Fruit fly (Drosophila melanogaster) whole organism, prepupa: Measurements from ENCODE around the gene Hus1-like.

Experiments used
- Blimp-1 ChIP-seq: fragments of 200-800 bp; sonication (Bioruptor generic); optimal IDR thresholded peaks from 3 replicates; lab custom pipeline; 2017; ENCODE audit warnings: missing biosample characterization, missing genetic modification characterization, mild to moderate bottlenecking, moderate library complexity, missing genetic modification reagents
- CG10669 ChIP-seq: fragments of 200-800 bp; sonication (Bioruptor generic); optimal IDR thresholded peaks from 3 replicates; lab custom pipeline; 2018; ENCODE audit warnings: missing biosample characterization, mild to moderate bottlenecking, missing genetic modification characterization, moderate library complexity
- CG11294 ChIP-seq: fragments of 200-800 bp; sonication (Bioruptor generic); IDR thresholded peaks from 2 replicates; pipeline ENCODE4 v1.3.6; 2022; ENCODE audit warnings: missing biosample characterization, missing genetic modification characterization
- CG11902 ChIP-seq: fragments of 200-800 bp; sonication (Bioruptor generic); optimal IDR thresholded peaks from 3 replicates; lab custom pipeline; 2016; ENCODE audit warnings: missing biosample characterization, missing genetic modification characterization
- CG15336 ChIP-seq: fragments of 200-800 bp; sonication (Bioruptor generic); IDR thresholded peaks from 2 replicates; pipeline ENCODE4 v1.3.6; 2022; ENCODE audit warnings: missing biosample characterization, missing genetic modification characterization
- CG16779 ChIP-seq: fragments of 200-800 bp; sonication (Bioruptor generic); optimal IDR thresholded peaks from 3 replicates; lab custom pipeline; 2017; ENCODE audit warnings: missing biosample characterization, mild to moderate bottlenecking, missing genetic modification characterization
- CG3032 ChIP-seq: fragments of 200-800 bp; optimal IDR thresholded peaks from 2 replicates; lab custom pipeline; 2019; ENCODE audit warnings: missing biosample characterization, mild to moderate bottlenecking, missing genetic modification characterization, moderate library complexity
- CG31627 ChIP-seq: fragments of 200-800 bp; sonication (Bioruptor generic); optimal IDR thresholded peaks from 3 replicates; lab custom pipeline; 2016; ENCODE audit warnings: missing biosample characterization, missing genetic modification characterization
- CG32006 ChIP-seq: fragments of 200-800 bp; sonication (Bioruptor generic); optimal IDR thresholded peaks from 3 replicates; lab custom pipeline; 2017; ENCODE audit warnings: missing biosample characterization, mild to moderate bottlenecking, missing genetic modification characterization
- CG34406 ChIP-seq: fragments of 200-800 bp; sonication (Bioruptor generic); optimal IDR thresholded peaks from 3 replicates; lab custom pipeline; 2016; ENCODE audit warnings: missing biosample characterization, missing genetic modification characterization
- CG3919 ChIP-seq: fragments of 200-800 bp; sonication (Bioruptor generic); optimal IDR thresholded peaks from 3 replicates; lab custom pipeline; 2016; ENCODE audit warnings: missing biosample characterization, missing genetic modification characterization
- CG4318 ChIP-seq: fragments of 200-800 bp; sonication (Bioruptor generic); optimal IDR thresholded peaks from 3 replicates; lab custom pipeline; 2017; ENCODE audit warnings: missing biosample characterization, mild to moderate bottlenecking, missing genetic modification characterization
- CG8119 ChIP-seq: fragments of 200-800 bp; sonication (Bioruptor generic); IDR thresholded peaks from 3 replicates; pipeline ENCODE4 v1.3.6; 2022; ENCODE audit warnings: missing biosample characterization, missing genetic modification characterization
- CG8319 ChIP-seq: fragments of 200-800 bp; sonication (Bioruptor generic); optimal IDR thresholded peaks from 3 replicates; lab custom pipeline; 2016; ENCODE audit warnings: missing biosample characterization, missing genetic modification characterization
- CG8632 ChIP-seq: fragments of 200-800 bp; sonication (Bioruptor generic); optimal IDR thresholded peaks from 3 replicates; lab custom pipeline; 2016; ENCODE audit warnings: missing biosample characterization, missing genetic modification characterization
- CG9139 ChIP-seq: fragments of 200-800 bp; sonication (Bioruptor generic); optimal IDR thresholded peaks from 3 replicates; lab custom pipeline; 2017; ENCODE audit warnings: missing biosample characterization, mild to moderate bottlenecking, missing genetic modification characterization
- Eip75B ChIP-seq: fragments of 200-800 bp; sonication (Bioruptor generic); optimal IDR thresholded peaks from 3 replicates; lab custom pipeline; 2016; ENCODE audit warnings: missing biosample characterization, missing genetic modification characterization
- Eip78C ChIP-seq: fragments of 200-800 bp; sonication (Bioruptor generic); peaks from one replicate; lab custom pipeline; 2016; ENCODE audit warnings: missing biosample characterization, missing genetic modification characterization
- Eip93F ChIP-seq: fragments of 200-800 bp; sonication (Bioruptor generic); optimal IDR thresholded peaks from 2 replicates; lab custom pipeline; 2016; ENCODE audit warnings: missing biosample characterization, mild to moderate bottlenecking, missing genetic modification characterization
- Gug ChIP-seq: fragments of 200-800 bp; sonication (Bioruptor generic); IDR thresholded peaks from 2 replicates; pipeline ENCODE4 v1.3.6; 2022; ENCODE audit warnings: missing biosample characterization, missing genetic modification characterization
- Hr38 ChIP-seq: sonication (Bioruptor generic); optimal IDR thresholded peaks from 2 replicates; lab custom pipeline; 2016; ENCODE audit warnings: missing biosample characterization, missing genetic modification characterization
- Hr39 ChIP-seq: fragments of 200-800 bp; sonication (Bioruptor generic); optimal IDR thresholded peaks from 2 replicates; lab custom pipeline; 2016; ENCODE audit warnings: missing biosample characterization, missing genetic modification characterization
- Met ChIP-seq: fragments of 200-800 bp; sonication (Bioruptor generic); optimal IDR thresholded peaks from 3 replicates; lab custom pipeline; 2016; ENCODE audit warnings: missing biosample characterization, missing genetic modification characterization
- Smox ChIP-seq: fragments of 200-800 bp; sonication (Bioruptor generic); optimal IDR thresholded peaks from 3 replicates; lab custom pipeline; 2016; ENCODE audit warnings: missing biosample characterization, missing genetic modification characterization
- Sox102F ChIP-seq: fragments of 200-800 bp; sonication (Bioruptor generic); optimal IDR thresholded peaks from 2 replicates; lab custom pipeline; 2016; ENCODE audit warnings: missing biosample characterization, mild to moderate bottlenecking, missing genetic modification characterization
- Sox15 ChIP-seq: fragments of 200-800 bp; sonication (Bioruptor generic); optimal IDR thresholded peaks from 3 replicates; lab custom pipeline; 2016; ENCODE audit warnings: missing biosample characterization, missing genetic modification characterization
- acj6 ChIP-seq: fragments of 200-800 bp; sonication (Bioruptor generic); optimal IDR thresholded peaks from 3 replicates; lab custom pipeline; 2016; ENCODE audit warnings: missing biosample characterization, missing genetic modification characterization
- cyc ChIP-seq: fragments of 200-800 bp; sonication (Bioruptor generic); optimal IDR thresholded peaks from 3 replicates; lab custom pipeline; 2016; ENCODE audit warnings: missing biosample characterization, missing genetic modification characterization
- dac ChIP-seq: fragments of 200-800 bp; sonication (Bioruptor generic); optimal IDR thresholded peaks from 2 replicates; lab custom pipeline; 2017; ENCODE audit warnings: missing biosample characterization, mild to moderate bottlenecking, missing genetic modification characterization
- dsx ChIP-seq: fragments of 200-800 bp; optimal IDR thresholded peaks from 3 replicates; lab custom pipeline; 2019; ENCODE audit warnings: missing biosample characterization, mild to moderate bottlenecking, missing genetic modification characterization, moderate library complexity; ENCODE audit not compliant: poor library complexity, severe bottlenecking
- eg ChIP-seq: fragments of 200-800 bp; sonication (Bioruptor generic); IDR thresholded peaks from 3 replicates; pipeline ENCODE4 v1.3.6; 2022; ENCODE audit warnings: missing biosample characterization, missing genetic modification characterization
- fd59A ChIP-seq: fragments of 200-800 bp; sonication (Bioruptor generic); optimal IDR thresholded peaks from 2 replicates; lab custom pipeline; 2017; ENCODE audit warnings: missing biosample characterization, mild to moderate bottlenecking, missing genetic modification characterization, missing genetic modification reagents
- fd85E ChIP-seq: fragments of 200-800 bp; sonication (Bioruptor generic); optimal IDR thresholded peaks from 3 replicates; lab custom pipeline; 2016; ENCODE audit warnings: missing biosample characterization, missing genetic modification characterization
- fkh ChIP-seq: fragments of 200-800 bp; sonication (Bioruptor generic); optimal IDR thresholded peaks from 3 replicates; lab custom pipeline; 2017; ENCODE audit warnings: missing biosample characterization, mild to moderate bottlenecking, missing genetic modification characterization, moderate library complexity
- lz ChIP-seq: fragments of 200-800 bp; sonication (Bioruptor generic); optimal IDR thresholded peaks from 3 replicates; lab custom pipeline; 2016; ENCODE audit warnings: missing biosample characterization, missing genetic modification characterization
- net ChIP-seq: fragments of 200-800 bp; sonication (Bioruptor generic); optimal IDR thresholded peaks from 3 replicates; lab custom pipeline; 2016; ENCODE audit warnings: missing biosample characterization, missing genetic modification characterization
- pdm3 ChIP-seq: fragments of 200-800 bp; sonication (Bioruptor generic); optimal IDR thresholded peaks from 3 replicates; lab custom pipeline; 2016; ENCODE audit warnings: missing biosample characterization, missing genetic modification characterization
- salr ChIP-seq, 2 experiments: fragments of 200-800 bp; sonication (Bioruptor generic); optimal IDR thresholded peaks; 3 replicates each; lab custom pipeline; 2016 to 2018; ENCODE audit warnings: missing biosample characterization in 2 of 2, missing genetic modification characterization in 2 of 2, mild to moderate bottlenecking in 1 of 2
- ss ChIP-seq, 2 experiments: fragments of 200-800 bp; sonication (Bioruptor generic); optimal IDR thresholded peaks; 2 replicates in 1 of 2; 3 replicates in 1 of 2; lab custom pipeline; 2017 to 2018; ENCODE audit warnings: mild to moderate bottlenecking in 2 of 2, missing biosample characterization in 2 of 2, missing genetic modification characterization in 2 of 2, moderate library complexity in 1 of 2
- svp ChIP-seq: fragments of 200-800 bp; sonication (Bioruptor generic); peaks from one replicate; lab custom pipeline; 2016; ENCODE audit warnings: missing biosample characterization, missing genetic modification characterization
- topi ChIP-seq: fragments of 200-800 bp; sonication (Bioruptor generic); optimal IDR thresholded peaks from 3 replicates; lab custom pipeline; 2016; ENCODE audit warnings: missing biosample characterization, missing genetic modification characterization

Hus1-like gene

dm6 chr3R:4861144-4861543, 49.2 kb upstream of the Hus1-like start:
- TF ChIP-seq fkh (GFP tag; lab: Kevin White, UChicago) (peak; percentile 59), Blimp-1 (GFP tag; lab: Kevin White, UChicago) (no peak)

dm6 chr3R:4858508-4859275, 46.8 kb upstream of the Hus1-like start:
- TF ChIP-seq fd85E (GFP tag; lab: Kevin White, UChicago) (no peak), Smox (GFP tag; lab: Kevin White, UChicago) (no peak), fkh (GFP tag; lab: Kevin White, UChicago) (no peak), Blimp-1 (GFP tag; lab: Kevin White, UChicago) (no peak), CG31627 (GFP tag; lab: Kevin White, UChicago) (no peak), Eip78C (GFP tag; lab: Kevin White, UChicago) (no peak), CG8319 (GFP tag; lab: Kevin White, UChicago) (no peak), CG4318 (GFP tag; lab: Kevin White, UChicago) (no peak), CG3919 (GFP tag; lab: Kevin White, UChicago) (no peak), Met (GFP tag; lab: Kevin White, UChicago) (no peak), fd59A (GFP tag; lab: Kevin White, UChicago) (no peak), dsx (GFP tag; lab: Kevin White, UChicago) (no peak), CG11294 (no peak), Eip93F (GFP tag; lab: Kevin White, UChicago) (no peak)

- no peak for TF ChIP-seq eg (GFP tag; lab: Robert Waterston, UW)
- TF ChIP-seq svp (GFP tag; lab: Kevin White, UChicago): peak; percentile 31
Observed at dm6 chr3R:4858018-4858417, 46.1 kb upstream of the Hus1-like start.

dm6 chr3R:4855711-4856110, 43.8 kb upstream of the Hus1-like start:
- TF ChIP-seq lz (no peak), Gug (GFP tag; lab: Robert Waterston, UW) (no peak), salr (GFP tag; optimal IDR thresholded peaks at IDR 0.05; lab: Kevin White, UChicago) (no peak), CG10669 (GFP tag; lab: Kevin White, UChicago) (no peak), CG8119 (no peak), Met (GFP tag; lab: Kevin White, UChicago) (no peak), CG32006 (GFP tag; lab: Kevin White, UChicago) (no peak), net (GFP tag; lab: Kevin White, UChicago) (no peak), acj6 (GFP tag; lab: Kevin White, UChicago) (no peak), CG9139 (GFP tag; lab: Kevin White, UChicago) (no peak), Eip75B (no peak), CG11294 (no peak), dac (GFP tag; lab: Kevin White, UChicago) (no peak), eg (GFP tag; lab: Robert Waterston, UW) (no peak), CG3919 (GFP tag; lab: Kevin White, UChicago) (no peak), CG34406 (no peak), fkh (GFP tag; lab: Kevin White, UChicago) (no peak), pdm3 (no peak)

- TF ChIP-seq CG32006 (GFP tag; lab: Kevin White, UChicago) (no peak), Blimp-1 (GFP tag; lab: Kevin White, UChicago) (no peak), cyc (no peak), topi (GFP tag; lab: Kevin White, UChicago) (no peak), CG8632 (no peak), Smox (GFP tag; lab: Kevin White, UChicago) (no peak), CG11294 (no peak), Sox102F (GFP tag; lab: Kevin White, UChicago) (no peak), ss (GFP tag; optimal IDR thresholded peaks at IDR 0.05; lab: Kevin White, UChicago) (no peak), Sox15 (no peak), Hr39 (GFP tag; lab: Kevin White, UChicago) (no peak), Met (GFP tag; lab: Kevin White, UChicago) (no peak), CG34406 (no peak), CG3032 (tag; lab: Kevin White, UChicago) (no peak), CG11902 (GFP tag; lab: Kevin White, UChicago) (no peak), fd85E (GFP tag; lab: Kevin White, UChicago) (no peak), Hr38 (GFP tag; lab: Kevin White, UChicago) (no peak), CG15336 (GFP tag; lab: Robert Waterston, UW) (no peak), CG16779 (tag; lab: Kevin White, UChicago) (no peak), fkh (GFP tag; lab: Kevin White, UChicago) (no peak)
Observed at dm6 chr3R:4854216-4854615, 42.3 kb upstream of the Hus1-like start.
